Worm (Caenorhabditis elegans) whole organism, L3 larva: ENCODE data around the gene sto-2.

Source experiments
- R02D3.7 ChIP-seq: fragments of 150-350 bp; optimal IDR thresholded peaks from 2 replicates; lab custom pipeline; 2014; ENCODE audit warnings: missing biosample characterization, missing genetic modification characterization
- ceh-16 ChIP-seq: sonication (generic microtip); optimal IDR thresholded peaks from 2 replicates; lab custom pipeline; 2017; ENCODE audit warnings: missing biosample characterization, missing genetic modification characterization
- ceh-28 ChIP-seq: fragments of 150-350 bp; optimal IDR thresholded peaks from 2 replicates; lab custom pipeline; 2014; ENCODE audit warnings: missing biosample characterization, missing genetic modification reagents, missing genetic modification characterization
- ceh-82 ChIP-seq: fragments of 150-350 bp; optimal IDR thresholded peaks from 2 replicates; lab custom pipeline; 2014; ENCODE audit warnings: missing biosample characterization, missing genetic modification characterization
- ceh-9 ChIP-seq: sonication (generic microtip); optimal IDR thresholded peaks from 2 replicates; lab custom pipeline; 2018; ENCODE audit warnings: missing biosample characterization, missing genetic modification characterization
- daf-12 ChIP-seq: fragments of 150-350 bp; optimal IDR thresholded peaks from 2 replicates; lab custom pipeline; 2014; ENCODE audit warnings: missing biosample characterization, missing genetic modification reagents, missing genetic modification characterization
- egl-27 ChIP-seq: sonication (generic microtip); optimal IDR thresholded peaks from 4 replicates; lab custom pipeline; 2017; ENCODE audit warnings: missing biosample characterization, missing genetic modification reagents, missing genetic modification characterization
- elt-1 ChIP-seq: fragments of 150-350 bp; optimal IDR thresholded peaks from 2 replicates; lab custom pipeline; 2014; ENCODE audit warnings: missing biosample characterization, missing genetic modification characterization
- elt-2 ChIP-seq: sonication (generic microtip); optimal IDR thresholded peaks from 2 replicates; lab custom pipeline; 2016; ENCODE audit warnings: missing genetic modification reagents, mild to moderate bottlenecking, missing genetic modification characterization, missing compliant biosample characterization
- elt-3 ChIP-seq, 3 experiments: fragments of 150-350 bp in 1 of 3; sonication (generic microtip) in 2 of 3; optimal IDR thresholded peaks; 2 replicates in 2 of 3; 4 replicates in 1 of 3; lab custom pipeline; 2014 to 2017; ENCODE audit warnings: missing biosample characterization in 3 of 3, missing genetic modification characterization in 3 of 3
- eor-1 ChIP-seq, 2 experiments: fragments of 150-350 bp; optimal IDR thresholded peaks; 2 replicates each; lab custom pipeline; 2014 to 2018; ENCODE audit warnings: missing biosample characterization in 2 of 2, missing genetic modification characterization in 2 of 2
- fkh-10 ChIP-seq: sonication (generic microtip); optimal IDR thresholded peaks from 2 replicates; lab custom pipeline; 2017; ENCODE audit warnings: missing biosample characterization, missing genetic modification reagents, missing genetic modification characterization
- fkh-2 ChIP-seq: fragments of 150-350 bp; optimal IDR thresholded peaks from 2 replicates; lab custom pipeline; 2014; ENCODE audit warnings: missing biosample characterization, missing genetic modification reagents, missing genetic modification characterization
- hmg-11 ChIP-seq: sonication (generic microtip); optimal IDR thresholded peaks from 2 replicates; lab custom pipeline; 2016; ENCODE audit warnings: missing genetic modification characterization, missing compliant biosample characterization
- jun-1 ChIP-seq: fragments of 150-350 bp; optimal IDR thresholded peaks from 2 replicates; lab custom pipeline; 2014; ENCODE audit warnings: missing biosample characterization, missing genetic modification reagents, missing genetic modification characterization
- lin-15B ChIP-seq: fragments of 150-350 bp; optimal IDR thresholded peaks from 2 replicates; lab custom pipeline; 2014; ENCODE audit warnings: missing biosample characterization, missing genetic modification characterization
- lin-39 ChIP-seq: fragments of 150-350 bp; optimal IDR thresholded peaks from 2 replicates; lab custom pipeline; 2018; ENCODE audit warnings: missing biosample characterization, missing genetic modification reagents, missing genetic modification characterization
- lsy-12 ChIP-seq: sonication (generic microtip); optimal IDR thresholded peaks from 2 replicates; lab custom pipeline; 2016; ENCODE audit warnings: mild to moderate bottlenecking, missing genetic modification characterization, missing compliant biosample characterization
- mml-1 ChIP-seq: fragments of 150-350 bp; sonication (generic microtip); optimal IDR thresholded peaks from 3 replicates; lab custom pipeline; 2014; ENCODE audit warnings: missing biosample characterization, missing genetic modification characterization
- nfya-1 ChIP-seq: sonication (generic microtip); optimal IDR thresholded peaks from 2 replicates; lab custom pipeline; 2017; ENCODE audit warnings: missing genetic modification characterization, mild to moderate bottlenecking, missing compliant biosample characterization, antibody characterized with exemption, moderate library complexity; ENCODE audit not compliant: insufficient read depth
- nhr-11 ChIP-seq: fragments of 150-350 bp; optimal IDR thresholded peaks from 2 replicates; lab custom pipeline; 2014; ENCODE audit warnings: missing biosample characterization, missing genetic modification characterization
- nhr-12 ChIP-seq: fragments of 150-350 bp; optimal IDR thresholded peaks from 2 replicates; lab custom pipeline; 2014; ENCODE audit warnings: missing biosample characterization, missing genetic modification characterization
- nhr-23 ChIP-seq: fragments of 150-350 bp; optimal IDR thresholded peaks from 2 replicates; lab custom pipeline; 2014; ENCODE audit warnings: missing biosample characterization, missing genetic modification reagents, missing genetic modification characterization
- nhr-237 ChIP-seq: fragments of 150-350 bp; optimal IDR thresholded peaks from 2 replicates; lab custom pipeline; 2014; ENCODE audit warnings: missing biosample characterization, missing genetic modification characterization
- nhr-25 ChIP-seq: sonication (generic microtip); optimal IDR thresholded peaks from 2 replicates; lab custom pipeline; 2017; ENCODE audit warnings: missing biosample characterization, missing genetic modification characterization
- nhr-43 ChIP-seq: sonication (generic microtip); optimal IDR thresholded peaks from 2 replicates; lab custom pipeline; 2016; ENCODE audit warnings: mild to moderate bottlenecking, missing genetic modification characterization, missing compliant biosample characterization; ENCODE audit not compliant: poor library complexity, severe bottlenecking
- nhr-67 ChIP-seq: fragments of 150-350 bp; optimal IDR thresholded peaks from 2 replicates; lab custom pipeline; 2014; ENCODE audit warnings: missing biosample characterization, missing genetic modification characterization
- pha-4 ChIP-seq: fragments of 150-350 bp; optimal IDR thresholded peaks from 2 replicates; lab custom pipeline; 2014; ENCODE audit warnings: missing biosample characterization, missing genetic modification reagents, missing genetic modification characterization
- pqm-1 ChIP-seq: fragments of 150-350 bp; optimal IDR thresholded peaks from 2 replicates; lab custom pipeline; 2017; ENCODE audit warnings: missing biosample characterization, missing genetic modification characterization, inconsistent platforms
- sea-2 ChIP-seq: fragments of 150-350 bp; sonication (generic microtip); optimal IDR thresholded peaks from 4 replicates; lab custom pipeline; 2014; ENCODE audit warnings: missing biosample characterization, missing genetic modification reagents, missing genetic modification characterization
- skn-1 ChIP-seq: fragments of 150-350 bp; optimal IDR thresholded peaks from 2 replicates; lab custom pipeline; 2014; ENCODE audit warnings: missing biosample characterization, missing genetic modification characterization
- tbx-2 ChIP-seq: sonication (generic microtip); optimal IDR thresholded peaks from 2 replicates; lab custom pipeline; 2016; ENCODE audit warnings: mild to moderate bottlenecking, missing genetic modification characterization, missing compliant biosample characterization
- unc-39 ChIP-seq: sonication (generic microtip); optimal IDR thresholded peaks from 4 replicates; lab custom pipeline; 2017; ENCODE audit warnings: missing biosample characterization, missing genetic modification characterization
- zag-1 ChIP-seq: fragments of 150-350 bp; optimal IDR thresholded peaks from 2 replicates; lab custom pipeline; 2014; ENCODE audit warnings: missing biosample characterization, missing genetic modification characterization
- ztf-4 ChIP-seq: fragments of 150-350 bp; optimal IDR thresholded peaks from 2 replicates; lab custom pipeline; 2014; ENCODE audit warnings: missing biosample characterization, missing genetic modification characterization

sto-2 gene

ce11 chrX:5283531-5283930 lies 39.7 kb downstream of the sto-2 start, which contains the start of gene vps-41:
Gene vps-41 (plus strand): TSS chrX:5283831.
- TF ChIP-seq tbx-2 (tag; lab: Kevin White, UChicago) (no peak), unc-39 (tag; lab: Kevin White, UChicago) (no peak), ceh-28 (no peak), eor-1 (tag; optimal IDR thresholded peaks at IDR 0.05; lab: Kevin White, UChicago) (no peak), ceh-9 (tag; lab: Kevin White, UChicago) (no peak), hmg-11 (tag; lab: Kevin White, UChicago) (no peak), skn-1 (tag; lab: Kevin White, UChicago) (no peak), sea-2 (GFP tag; lab: Kevin White, UChicago) (no peak), nfya-1 (tag; lab: Kevin White, UChicago) (no peak), nhr-11 (tag; lab: Kevin White, UChicago) (no peak), R02D3.7 (tag; lab: Kevin White, UChicago) (no peak)

ce11 chrX:5279674-5280073 lies 43.5 kb downstream of the sto-2 start, which contains the start of gene rga-8:
Gene rga-8 (minus strand): TSS chrX:5279774.
- no peak for TF ChIP-seq nhr-25 (tag; lab: Kevin White, UChicago)
- no peak for TF ChIP-seq zag-1 (tag; lab: Kevin White, UChicago)
- no peak for TF ChIP-seq sea-2 (GFP tag; lab: Kevin White, UChicago)
- TF ChIP-seq nhr-12 (tag; lab: Kevin White, UChicago), result no peak
- TF ChIP-seq ceh-82, result no peak
- TF ChIP-seq nhr-67 (tag; lab: Kevin White, UChicago), result no peak
- no peak for TF ChIP-seq nhr-237 (tag; lab: Kevin White, UChicago)
- TF ChIP-seq daf-12, result no peak
- no peak for TF ChIP-seq ceh-16 (tag; lab: Kevin White, UChicago)
- TF ChIP-seq jun-1 (tag; lab: Kevin White, UChicago), result no peak
- no peak for TF ChIP-seq lin-15B
- TF ChIP-seq mml-1 (tag; lab: Kevin White, UChicago), result no peak
- TF ChIP-seq nfya-1 (tag; lab: Kevin White, UChicago), result no peak
- no peak for TF ChIP-seq lin-39
- TF ChIP-seq elt-1 (tag; lab: Kevin White, UChicago), result no peak
- TF ChIP-seq nhr-23 (tag; lab: Kevin White, UChicago), result no peak
- no peak for TF ChIP-seq fkh-10 (GFP tag; lab: Kevin White, UChicago)
- TF ChIP-seq nhr-11 (tag; lab: Kevin White, UChicago), result no peak
- TF ChIP-seq R02D3.7 (tag; lab: Kevin White, UChicago), result no peak
- TF ChIP-seq, all 47 proteins: peak for 0

- TF ChIP-seq lsy-12 (no peak), tbx-2 (tag; lab: Kevin White, UChicago) (no peak), pha-4 (tag; lab: Kevin White, UChicago) (peak; percentile 45), egl-27 (tag; lab: Kevin White, UChicago) (no peak), ztf-4 (tag; lab: Kevin White, UChicago) (no peak), lin-15B (peak; percentile 41), pqm-1 (tag; lab: Kevin White, UChicago) (peak; percentile 53), nfya-1 (tag; lab: Kevin White, UChicago) (peak; percentile 43), R02D3.7 (tag; lab: Kevin White, UChicago) (peak; percentile 89), elt-2 (peak; percentile 91)
- TF ChIP-seq, all 47 proteins: peak for 6
Measured at ce11 chrX:5279170-5279635, 44.0 kb downstream of the sto-2 start, which contains the start of gene Y34B4A.2. Gene Y34B4A.2 (plus strand): TSS chrX:5279497.

- TF ChIP-seq fkh-2 (tag; lab: Kevin White, UChicago), result no peak
- no peak for TF ChIP-seq fkh-10 (GFP tag; lab: Kevin White, UChicago)
- no peak for TF ChIP-seq nhr-23 (tag; lab: Kevin White, UChicago)
- TF ChIP-seq skn-1 (tag; lab: Kevin White, UChicago), result no peak
- no peak for TF ChIP-seq nhr-25 (tag; lab: Kevin White, UChicago)
- no peak for TF ChIP-seq ceh-82
- TF ChIP-seq ceh-16 (tag; lab: Kevin White, UChicago), result no peak
- no peak for TF ChIP-seq unc-39 (tag; lab: Kevin White, UChicago)
- no peak for TF ChIP-seq mml-1 (tag; lab: Kevin White, UChicago)
- TF ChIP-seq lsy-12, result no peak
- TF ChIP-seq eor-1 (tag; optimal IDR thresholded peaks at IDR 0.05; lab: Kevin White, UChicago), result no peak
- no peak for TF ChIP-seq nhr-43
- TF ChIP-seq nhr-67 (tag; lab: Kevin White, UChicago), result no peak
- TF ChIP-seq elt-3 (tag; optimal IDR thresholded peaks at IDR 0.05; lab: Kevin White, UChicago), result no peak
- TF ChIP-seq R02D3.7 (tag; lab: Kevin White, UChicago), result no peak
- TF ChIP-seq egl-27 (tag; lab: Kevin White, UChicago), result no peak
Measured at ce11 chrX:5278249-5278648, 44.9 kb downstream of the sto-2 start.
